Fruit fly (Drosophila melanogaster) whole organism, wandering third instar larva: ENCODE data around the gene betaCOP.

Experiments
- Abd-B ChIP-seq: fragments of >200 bp; optimal IDR thresholded peaks from 2 replicates; lab custom pipeline; 2017; ENCODE audit warnings: missing biosample characterization, missing genetic modification characterization
- Dfd ChIP-seq: fragments of >200 bp; optimal IDR thresholded peaks from 2 replicates; lab custom pipeline; 2017; ENCODE audit warnings: missing biosample characterization, missing genetic modification characterization
- Dif ChIP-seq: fragments of 200-275, 200-300 bp; sonication (Bioruptor generic); optimal IDR thresholded peaks from 2 replicates; lab custom pipeline; 2018; ENCODE audit warnings: missing biosample characterization, missing genetic modification characterization; ENCODE audit not compliant: partially characterized antibody
- Hr78 ChIP-seq: fragments of >200 bp; optimal IDR thresholded peaks from 2 replicates; lab custom pipeline; 2017; ENCODE audit warnings: missing biosample characterization, missing genetic modification characterization
- Myc ChIP-seq: fragments of >200 bp; optimal IDR thresholded peaks from 2 replicates; lab custom pipeline; 2017
- br ChIP-seq: fragments of 200-800 bp; sonication (Bioruptor generic); optimal IDR thresholded peaks from 2 replicates; lab custom pipeline; 2016; ENCODE audit warnings: missing biosample characterization, missing genetic modification characterization
- ey ChIP-seq: fragments of 200-800 bp; sonication (Bioruptor generic); optimal IDR thresholded peaks from 2 replicates; lab custom pipeline; 2016; ENCODE audit warnings: missing biosample characterization, missing genetic modification characterization
- foxo ChIP-seq, 2 experiments: fragments of 200-800 bp; sonication (Bioruptor generic); optimal IDR thresholded peaks; 2 replicates in 1 of 2; 3 replicates in 1 of 2; lab custom pipeline; 2016 to 2017; ENCODE audit warnings: missing biosample characterization in 2 of 2, missing genetic modification characterization in 2 of 2
- fru ChIP-seq: fragments of 200-800 bp; sonication (Bioruptor generic); optimal IDR thresholded peaks from 3 replicates; lab custom pipeline; 2016; ENCODE audit warnings: missing biosample characterization, mild to moderate bottlenecking, missing genetic modification characterization
- sage ChIP-seq: fragments of 200-800 bp; sonication (Bioruptor generic); optimal IDR thresholded peaks from 2 replicates; lab custom pipeline; 2016; ENCODE audit warnings: missing biosample characterization, mild to moderate bottlenecking, missing genetic modification characterization
- usp ChIP-seq: fragments of >200 bp; optimal IDR thresholded peaks from 2 replicates; lab custom pipeline; 2017; ENCODE audit warnings: missing biosample characterization, missing genetic modification characterization

dm6 chrX:18404632-18405238 is 19.7 kb upstream of the betaCOP start:
- TF ChIP-seq sage (GFP tag; lab: Kevin White, UChicago) (no peak), Dfd (GFP tag; lab: Kevin White, UChicago) (no peak), Abd-B (GFP tag; lab: Kevin White, UChicago) (no peak), Myc (lab: Kevin White, UChicago) (no peak), br (GFP tag; lab: Kevin White, UChicago) (peak; percentile 91), Dif (GFP tag; lab: Kevin White, UChicago) (peak; percentile 95), Hr78 (no peak), usp (no peak), fru (GFP tag; lab: Kevin White, UChicago) (peak; percentile 0), foxo (GFP tag; optimal IDR thresholded peaks at IDR 0.05; lab: Kevin White, UChicago) (no peak), ey (GFP tag; lab: Kevin White, UChicago) (no peak)
